Worm (Caenorhabditis elegans) whole organism, midembryonic: ENCODE results near the gene sup-1.
"Not testable (repeated sequence)": the region's sequence is repeated elsewhere in the genome, so short reads cannot be mapped to it uniquely, and the experiment has no call there.

Experiments used
- T22C8.4 ChIP-seq: fragments of 200-800 bp; sonication (Bioruptor generic); IDR thresholded peaks from 2 replicates; pipeline ENCODE4 v1.3.6; 2022; ENCODE audit warnings: missing genetic modification characterization, missing compliant biosample characterization
- cog-1 ChIP-seq: sonication (generic microtip); optimal IDR thresholded peaks from 2 replicates; lab custom pipeline; 2016; ENCODE audit warnings: missing genetic modification characterization, missing compliant biosample characterization
- flt-1 ChIP-seq: fragments of 200-800 bp; sonication (Bioruptor generic); IDR thresholded peaks from 2 replicates; pipeline ENCODE4 v1.3.6; 2022; ENCODE audit warnings: missing genetic modification characterization, missing compliant biosample characterization
- klf-2 ChIP-seq: fragments of 200-800 bp; sonication (Bioruptor generic); conservative IDR thresholded peaks from 2 replicates; pipeline ENCODE4 v1.3.6; 2022; ENCODE audit warnings: missing genetic modification reagents, missing genetic modification characterization, missing compliant biosample characterization
- med-1 ChIP-seq: sonication (generic microtip); optimal IDR thresholded peaks from 2 replicates; lab custom pipeline; 2017; ENCODE audit warnings: missing genetic modification characterization, mild to moderate bottlenecking, missing compliant biosample characterization, antibody characterized with exemption, missing genetic modification reagents; ENCODE audit not compliant: insufficient read depth
- ref-1 ChIP-seq: fragments of 200-800 bp; sonication (Bioruptor generic); conservative IDR thresholded peaks from 2 replicates; pipeline ENCODE4 v1.3.6; 2022; ENCODE audit warnings: missing genetic modification reagents, missing genetic modification characterization, missing compliant biosample characterization
- tab-1 ChIP-seq: fragments of 200-800 bp; sonication (Bioruptor generic); IDR thresholded peaks from 2 replicates; pipeline ENCODE4 v1.3.6; 2022; ENCODE audit warnings: missing genetic modification characterization, missing compliant biosample characterization
- ztf-23 ChIP-seq: fragments of 200-800 bp; sonication (Bioruptor generic); IDR thresholded peaks from 2 replicates; pipeline ENCODE4 v1.3.6; 2022; ENCODE audit warnings: missing genetic modification reagents, missing genetic modification characterization, missing compliant biosample characterization
- ztf-29 ChIP-seq: fragments of 200-800 bp; sonication (Bioruptor generic); IDR thresholded peaks from 2 replicates; pipeline ENCODE4 v1.3.6; 2022; ENCODE audit warnings: missing genetic modification reagents, missing genetic modification characterization, missing compliant biosample characterization

Gene sup-1

ce11 chrIII:11737527-11737926 lies at the start of gene sup-1:
Gene sup-1, minus strand, starts transcription at chrIII:11737627.
- TF ChIP-seq ztf-23 (GFP tag; lab: Robert Waterston, UW): no peak
- no peak for TF ChIP-seq ztf-29 (GFP tag; lab: Robert Waterston, UW)
- no peak for TF ChIP-seq T22C8.4
- no peak for TF ChIP-seq med-1 (GFP tag; lab: Kevin White, UChicago)
- no peak for TF ChIP-seq flt-1 (GFP tag; lab: Robert Waterston, UW)
- TF ChIP-seq ref-1: no peak

ce11 chrIII:11785961-11786360 lies 48.5 kb upstream of the sup-1 start, which contains the start of gene tbx-38:
Gene tbx-38, minus strand, starts transcription at chrIII:11786061.
- no peak for TF ChIP-seq ztf-29 (GFP tag; lab: Robert Waterston, UW)
- no peak for TF ChIP-seq med-1 (GFP tag; lab: Kevin White, UChicago)
- no peak for TF ChIP-seq klf-2 (GFP tag; lab: Robert Waterston, UW)
- no peak for TF ChIP-seq cog-1 (tag; lab: Kevin White, UChicago)
- no peak for TF ChIP-seq ref-1
- no peak for TF ChIP-seq tab-1 (GFP tag; lab: Robert Waterston, UW)
- TF ChIP-seq ztf-23 (GFP tag; lab: Robert Waterston, UW): no peak
- no peak for TF ChIP-seq flt-1 (GFP tag; lab: Robert Waterston, UW)
- no peak for TF ChIP-seq T22C8.4

ce11 chrIII:11781800-11782199 lies 44.4 kb upstream of the sup-1 start, which contains the start of gene srd-74:
Gene srd-74, plus strand, starts transcription at chrIII:11782100.
- TF ChIP-seq ztf-23 (GFP tag; lab: Robert Waterston, UW) (no peak), T22C8.4 (no peak), tab-1 (GFP tag; lab: Robert Waterston, UW) (no peak), cog-1 (tag; lab: Kevin White, UChicago) (no peak), klf-2 (GFP tag; lab: Robert Waterston, UW) (no peak), ref-1 (no peak), med-1 (GFP tag; lab: Kevin White, UChicago) (no peak), ztf-29 (GFP tag; lab: Robert Waterston, UW) (no peak), flt-1 (GFP tag; lab: Robert Waterston, UW) (no peak)

- no peak for TF ChIP-seq ztf-23 (GFP tag; lab: Robert Waterston, UW)
- TF ChIP-seq cog-1 (tag; lab: Kevin White, UChicago): no peak
- TF ChIP-seq med-1 (GFP tag; lab: Kevin White, UChicago): no peak
- TF ChIP-seq ztf-29 (GFP tag; lab: Robert Waterston, UW): no peak
- TF ChIP-seq flt-1 (GFP tag; lab: Robert Waterston, UW): no peak
- TF ChIP-seq ref-1: no peak
- no peak for TF ChIP-seq tab-1 (GFP tag; lab: Robert Waterston, UW)
- TF ChIP-seq T22C8.4: no peak
- no peak for TF ChIP-seq klf-2 (GFP tag; lab: Robert Waterston, UW)
Measured at ce11 chrIII:11780183-11780664, 42.8 kb upstream of the sup-1 start, which contains the start of gene C24H11.5. Gene C24H11.5, plus strand, starts transcription at chrIII:11780233.

ce11 chrIII:11777321-11777720 lies 39.9 kb upstream of the sup-1 start, which contains the start of gene mdt-21:
Gene mdt-21, plus strand, starts transcription at chrIII:11777621.
- TF ChIP-seq ztf-23 (GFP tag; lab: Robert Waterston, UW) (no peak), T22C8.4 (no peak), flt-1 (GFP tag; lab: Robert Waterston, UW) (no peak)

ce11 chrIII:11774508-11775000 lies 37.1 kb upstream of the sup-1 start, which contains the start of gene immp-1:
Gene immp-1, plus strand, starts transcription at chrIII:11774950.
- no peak for TF ChIP-seq med-1 (GFP tag; lab: Kevin White, UChicago)
- no peak; the same call in 1 of the 2 replicates for TF ChIP-seq flt-1 (GFP tag; lab: Robert Waterston, UW)
- TF ChIP-seq T22C8.4: no peak
- TF ChIP-seq ztf-29 (GFP tag; lab: Robert Waterston, UW): no peak
- no peak for TF ChIP-seq cog-1 (tag; lab: Kevin White, UChicago)
- no peak for TF ChIP-seq ref-1
- no peak for TF ChIP-seq klf-2 (GFP tag; lab: Robert Waterston, UW)
- TF ChIP-seq ztf-23 (GFP tag; lab: Robert Waterston, UW): no peak
- TF ChIP-seq tab-1 (GFP tag; lab: Robert Waterston, UW): no peak

- not testable (repeated sequence) for TF ChIP-seq flt-1, tab-1, ztf-23 (GFP tag; lab: Robert Waterston, UW)
Measured at ce11 chrIII:11773581-11773980, 36.2 kb upstream of the sup-1 start, which contains the start of gene gbf-1. Gene gbf-1, minus strand, starts transcription at chrIII:11773681.

- TF ChIP-seq ztf-29 (GFP tag; lab: Robert Waterston, UW): no peak
Measured at ce11 chrIII:11760634-11761033, 23.2 kb upstream of the sup-1 start.

- TF ChIP-seq T22C8.4 (no peak), med-1 (GFP tag; lab: Kevin White, UChicago) (no peak), ztf-29 (GFP tag; lab: Robert Waterston, UW) (no peak), flt-1 (GFP tag; lab: Robert Waterston, UW) (no peak), ztf-23 (GFP tag; lab: Robert Waterston, UW) (no peak), ref-1 (no peak), cog-1 (tag; lab: Kevin White, UChicago) (no peak), klf-2 (GFP tag; lab: Robert Waterston, UW) (no peak), tab-1 (GFP tag; lab: Robert Waterston, UW) (no peak)
Measured at ce11 chrIII:11757892-11758291, 20.5 kb upstream of the sup-1 start.

ce11 chrIII:11750817-11751216 lies 13.4 kb upstream of the sup-1 start:
- TF ChIP-seq cog-1 (tag; lab: Kevin White, UChicago): no peak
- TF ChIP-seq ref-1: no peak
- no peak for TF ChIP-seq klf-2 (GFP tag; lab: Robert Waterston, UW)
- no peak for TF ChIP-seq tab-1 (GFP tag; lab: Robert Waterston, UW)
- TF ChIP-seq flt-1 (GFP tag; lab: Robert Waterston, UW): no peak
- TF ChIP-seq T22C8.4: no peak
- no peak for TF ChIP-seq med-1 (GFP tag; lab: Kevin White, UChicago)
- TF ChIP-seq ztf-23 (GFP tag; lab: Robert Waterston, UW): no peak
- TF ChIP-seq ztf-29 (GFP tag; lab: Robert Waterston, UW): no peak
